Worm (Caenorhabditis elegans) whole organism, L1 larva: ENCODE measurements around the gene abu-1.

Experiments used
- ces-1 ChIP-seq: fragments of 150-350 bp; optimal IDR thresholded peaks from 2 replicates; lab custom pipeline; 2014; ENCODE audit warnings: missing biosample characterization, missing genetic modification reagents, missing genetic modification characterization
- ets-5 ChIP-seq: fragments of 200-800 bp; sonication (Bioruptor generic); IDR thresholded peaks from 2 replicates; pipeline ENCODE4 v1.3.6; 2022; ENCODE audit warnings: missing genetic modification characterization, missing compliant biosample characterization
- jun-1 ChIP-seq: fragments of 150-350 bp; optimal IDR thresholded peaks from 2 replicates; lab custom pipeline; 2014; ENCODE audit warnings: missing biosample characterization, missing genetic modification reagents, missing genetic modification characterization
- lin-14 ChIP-seq: fragments of 200-800 bp; sonication (Bioruptor generic); optimal IDR thresholded peaks from 2 replicates; lab custom pipeline; 2018; ENCODE audit warnings: mild to moderate bottlenecking, missing genetic modification characterization, moderate library complexity, missing compliant biosample characterization
- lin-15B ChIP-seq: fragments of 150-350 bp; sonication (generic microtip); optimal IDR thresholded peaks from 3 replicates; lab custom pipeline; 2014; ENCODE audit warnings: missing biosample characterization, missing genetic modification characterization
- lin-39 ChIP-seq: fragments of 150-350 bp; optimal IDR thresholded peaks from 2 replicates; lab custom pipeline; 2014; ENCODE audit warnings: missing biosample characterization, missing genetic modification reagents, missing genetic modification characterization
- lir-3 ChIP-seq: sonication (generic microtip); optimal IDR thresholded peaks from 2 replicates; lab custom pipeline; 2016; ENCODE audit warnings: mild to moderate bottlenecking, missing genetic modification characterization, moderate library complexity, missing compliant biosample characterization; ENCODE audit not compliant: poor library complexity
- mep-1 ChIP-seq: fragments of 150-350 bp; optimal IDR thresholded peaks from 2 replicates; lab custom pipeline; 2014; ENCODE audit warnings: missing biosample characterization, missing genetic modification characterization
- nhr-12 ChIP-seq: sonication (generic microtip); optimal IDR thresholded peaks from 2 replicates; lab custom pipeline; 2017; ENCODE audit warnings: missing biosample characterization, missing genetic modification characterization
- nhr-28 ChIP-seq: fragments of 150-350 bp; optimal IDR thresholded peaks from 2 replicates; lab custom pipeline; 2014; ENCODE audit warnings: missing biosample characterization, missing genetic modification characterization
- sup-37 ChIP-seq: fragments of 200-800 bp; sonication (Bioruptor generic); optimal IDR thresholded peaks from 2 replicates; lab custom pipeline; 2018; ENCODE audit warnings: mild to moderate bottlenecking, missing genetic modification characterization, missing compliant biosample characterization
- unc-62 ChIP-seq: fragments of 150-350 bp; optimal IDR thresholded peaks from 2 replicates; lab custom pipeline; 2014; ENCODE audit warnings: missing biosample characterization, missing genetic modification reagents, missing genetic modification characterization
- ztf-11 ChIP-seq, 2 experiments: sonication (generic microtip); optimal IDR thresholded peaks; 2 replicates each; lab custom pipeline; 2016 to 2017; ENCODE audit warnings: missing genetic modification characterization in 2 of 2, missing biosample characterization in 1 of 2, missing compliant biosample characterization in 1 of 2

ce11 chrV:10414610-10415009 lies 33.0 kb upstream of the abu-1 start, which contains the start of gene F15H10.9:
- TF ChIP-seq unc-62 (GFP tag; lab: Kevin White, UChicago) = no peak
- TF ChIP-seq ets-5 (GFP tag; lab: Robert Waterston, UW) = no peak
- TF ChIP-seq lin-15B (tag; lab: Kevin White, UChicago) = no peak
- TF ChIP-seq ces-1 (GFP tag; lab: Kevin White, UChicago) = no peak
- TF ChIP-seq lir-3 (tag; lab: Kevin White, UChicago) = no peak
- TF ChIP-seq jun-1 (tag; lab: Kevin White, UChicago) = no peak
- TF ChIP-seq ztf-11 (tag; optimal IDR thresholded peaks at IDR 0.05; lab: Kevin White, UChicago) = no peak
- no peak for TF ChIP-seq mep-1 (tag; lab: Kevin White, UChicago)
- no peak for TF ChIP-seq lin-14 (GFP tag; lab: Kevin White, UChicago)
- no peak for TF ChIP-seq nhr-12 (tag; lab: Kevin White, UChicago)
- no peak for TF ChIP-seq nhr-28 (tag; lab: Kevin White, UChicago)
- no peak for TF ChIP-seq sup-37 (GFP tag; lab: Kevin White, UChicago)
- no peak for TF ChIP-seq lin-39 (tag; lab: Kevin White, UChicago)
